Worm (Caenorhabditis elegans) whole organism, L3 larva: ENCODE results near the gene ZK355.8.

Source experiments
- R02D3.7 ChIP-seq: fragments of 150-350 bp; optimal IDR thresholded peaks from 2 replicates; lab custom pipeline; 2014; ENCODE audit warnings: missing biosample characterization, missing genetic modification characterization
- ama-1 ChIP-seq: fragments of 150-350 bp; optimal IDR thresholded peaks from 2 replicates; lab custom pipeline; 2018
- ceh-82 ChIP-seq: fragments of 150-350 bp; optimal IDR thresholded peaks from 2 replicates; lab custom pipeline; 2014; ENCODE audit warnings: missing biosample characterization, missing genetic modification characterization
- egl-27 ChIP-seq: sonication (generic microtip); optimal IDR thresholded peaks from 4 replicates; lab custom pipeline; 2017; ENCODE audit warnings: missing biosample characterization, missing genetic modification reagents, missing genetic modification characterization
- fos-1 ChIP-seq: fragments of 150-350 bp; optimal IDR thresholded peaks from 2 replicates; lab custom pipeline; 2014; ENCODE audit warnings: missing biosample characterization, missing genetic modification characterization
- lin-39 ChIP-seq: fragments of 150-350 bp; optimal IDR thresholded peaks from 2 replicates; lab custom pipeline; 2018; ENCODE audit warnings: missing biosample characterization, missing genetic modification reagents, missing genetic modification characterization
- nhr-11 ChIP-seq: fragments of 150-350 bp; optimal IDR thresholded peaks from 2 replicates; lab custom pipeline; 2014; ENCODE audit warnings: missing biosample characterization, missing genetic modification characterization
- nhr-12 ChIP-seq: fragments of 150-350 bp; optimal IDR thresholded peaks from 2 replicates; lab custom pipeline; 2014; ENCODE audit warnings: missing biosample characterization, missing genetic modification characterization
- nhr-237 ChIP-seq: fragments of 150-350 bp; optimal IDR thresholded peaks from 2 replicates; lab custom pipeline; 2014; ENCODE audit warnings: missing biosample characterization, missing genetic modification characterization
- nhr-25 ChIP-seq: sonication (generic microtip); optimal IDR thresholded peaks from 2 replicates; lab custom pipeline; 2017; ENCODE audit warnings: missing biosample characterization, missing genetic modification characterization
- nhr-43 ChIP-seq: sonication (generic microtip); optimal IDR thresholded peaks from 2 replicates; lab custom pipeline; 2016; ENCODE audit warnings: mild to moderate bottlenecking, missing genetic modification characterization, missing compliant biosample characterization; ENCODE audit not compliant: poor library complexity, severe bottlenecking
- unc-62 ChIP-seq: fragments of 150-350 bp; sonication (generic microtip); optimal IDR thresholded peaks from 4 replicates; lab custom pipeline; 2014; ENCODE audit warnings: missing biosample characterization, missing genetic modification reagents, missing genetic modification characterization
- zag-1 ChIP-seq: fragments of 150-350 bp; optimal IDR thresholded peaks from 2 replicates; lab custom pipeline; 2014; ENCODE audit warnings: missing biosample characterization, missing genetic modification characterization
- ztf-11 ChIP-seq: fragments of 150-350 bp; optimal IDR thresholded peaks from 2 replicates; lab custom pipeline; 2014; ENCODE audit warnings: missing biosample characterization, missing genetic modification characterization

DNA sequence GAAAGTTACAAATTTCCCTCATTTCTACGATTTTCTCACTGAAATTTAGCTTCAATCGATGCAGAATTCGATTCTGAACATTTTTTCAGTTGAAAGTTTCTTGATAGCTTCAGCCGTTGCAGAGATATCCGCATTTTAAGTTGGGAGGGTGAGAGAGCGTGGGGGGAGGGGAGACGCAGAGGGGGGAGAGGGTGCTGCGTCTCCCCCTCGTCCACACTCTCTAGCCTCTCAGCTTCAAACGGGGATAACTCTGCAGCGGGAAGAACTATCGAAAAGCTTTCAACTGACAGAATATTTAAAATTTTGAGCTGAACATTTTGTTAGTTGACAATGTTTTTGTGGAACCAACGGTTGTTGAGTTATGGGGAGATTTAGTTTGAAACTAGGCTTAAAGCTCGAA, 5.7 kb upstream of the ZK355.8 start:
- TF ChIP-seq unc-62 (GFP tag; lab: Kevin White, UChicago) (no peak), fos-1 (tag; lab: Kevin White, UChicago) (no peak), nhr-43 (no peak), nhr-12 (tag; lab: Kevin White, UChicago) (no peak), zag-1 (no peak), nhr-11 (no peak), ama-1 (lab: Kevin White, UChicago) (no peak), ceh-82 (tag; lab: Kevin White, UChicago) (no peak), nhr-237 (tag; lab: Kevin White, UChicago) (no peak), egl-27 (no peak), nhr-25 (tag; lab: Kevin White, UChicago) (no peak), ztf-11 (no peak), lin-39 (tag; lab: Kevin White, UChicago) (no peak), R02D3.7 (tag; lab: Kevin White, UChicago) (no peak)
